Fruit fly (Drosophila melanogaster) whole organism, adult: Measurements from ENCODE around the gene MESR6.

Experiments used
- CG14711 ChIP-seq: fragments of 200-800 bp; sonication (Bioruptor generic); optimal IDR thresholded peaks from 2 replicates; lab custom pipeline; 2018; ENCODE audit warnings: missing biosample characterization, mild to moderate bottlenecking, missing genetic modification characterization, moderate library complexity
- CG1620 ChIP-seq: fragments of 200-800 bp; sonication (Bioruptor generic); optimal IDR thresholded peaks from 2 replicates; lab custom pipeline; 2016; ENCODE audit warnings: missing biosample characterization, missing genetic modification characterization
- CG33017 ChIP-seq: fragments of 200-800 bp; sonication (Bioruptor generic); optimal IDR thresholded peaks from 2 replicates; lab custom pipeline; 2018; ENCODE audit warnings: missing biosample characterization, mild to moderate bottlenecking, missing genetic modification characterization, moderate library complexity
- CG7101 ChIP-seq: fragments of 200-800 bp; sonication (Bioruptor generic); optimal IDR thresholded peaks from 2 replicates; lab custom pipeline; 2018; ENCODE audit warnings: missing biosample characterization, mild to moderate bottlenecking, missing genetic modification characterization, moderate library complexity
- Hr96 ChIP-seq: fragments of 200-800 bp; sonication (Bioruptor generic); optimal IDR thresholded peaks from 2 replicates; lab custom pipeline; 2016; ENCODE audit warnings: missing biosample characterization, missing genetic modification characterization
- cnc ChIP-seq, 2 experiments: fragments of >200 bp; optimal IDR thresholded peaks; 2 replicates each; lab custom pipeline; 2017
- kay ChIP-seq: fragments of 200-800 bp; sonication (Bioruptor generic); peaks from one replicate; lab custom pipeline; 2016; ENCODE audit warnings: missing biosample characterization, missing genetic modification characterization, borderline replicate concordance

DNA sequence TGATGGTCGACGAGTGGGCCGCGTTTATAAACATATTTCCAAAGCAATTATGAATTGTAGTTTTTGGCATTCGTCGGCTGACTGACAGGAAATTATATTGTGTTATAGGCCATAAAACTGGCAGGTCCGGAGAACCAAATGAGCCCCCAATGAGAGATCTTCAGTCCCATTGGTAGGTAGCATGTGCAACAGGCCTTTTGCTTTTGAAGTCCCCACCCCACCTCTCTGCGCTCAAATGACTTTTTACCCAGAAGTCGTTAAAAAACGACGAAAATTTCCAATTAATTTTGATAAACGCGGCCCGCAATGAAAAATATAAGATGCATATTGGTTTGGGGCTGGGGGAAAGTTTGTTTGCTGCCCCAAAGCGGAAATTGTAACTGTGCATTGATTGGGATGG is 44.2 kb upstream of the MESR6 start:
- TF ChIP-seq CG33017 (no peak), Hr96 (GFP tag; lab: Kevin White, UChicago) (no peak), CG7101 (no peak), CG1620 (GFP tag; lab: Kevin White, UChicago) (no peak), CG14711 (tag; lab: Kevin White, UChicago) (no peak), kay (GFP tag; lab: Kevin White, UChicago) (no peak), cnc (optimal IDR thresholded peaks at IDR 0.05; lab: Kevin White, UChicago) (no peak)
